Worm (Caenorhabditis elegans) whole organism, midembryonic: ENCODE data around the gene sms-1.

Source experiments
- T22C8.4 ChIP-seq: fragments of 200-800 bp; sonication (Bioruptor generic); IDR thresholded peaks from 2 replicates; pipeline ENCODE4 v1.3.6; 2022; ENCODE audit warnings: missing genetic modification characterization, missing compliant biosample characterization
- ztf-29 ChIP-seq: fragments of 200-800 bp; sonication (Bioruptor generic); IDR thresholded peaks from 2 replicates; pipeline ENCODE4 v1.3.6; 2022; ENCODE audit warnings: missing genetic modification reagents, missing genetic modification characterization, missing compliant biosample characterization

DNA sequence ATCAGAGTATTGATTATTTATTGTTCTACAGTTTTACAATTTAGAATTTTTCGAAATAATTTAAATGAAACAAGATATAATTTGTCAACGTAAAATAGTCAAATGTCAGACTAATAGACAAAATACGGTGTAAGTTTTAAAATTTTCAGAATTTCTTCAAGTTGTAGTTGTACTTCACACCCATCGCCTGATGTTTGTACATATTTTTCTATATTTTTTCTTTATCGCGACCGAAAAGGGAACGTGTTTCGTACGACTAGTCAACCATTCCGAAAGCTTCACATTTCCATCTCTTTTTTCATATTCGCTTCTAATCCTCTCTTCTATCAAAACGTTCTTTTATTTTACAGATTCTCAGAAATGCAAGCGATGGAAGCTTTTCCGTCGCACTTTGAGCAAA is 6.4 kb upstream of the sms-1 start, which contains the start of gene twk-25:
- no peak for TF ChIP-seq ztf-29 (GFP tag; lab: Robert Waterston, UW)
- TF ChIP-seq T22C8.4 (GFP tag; lab: Robert Waterston, UW), result no peak
